Fruit fly (Drosophila melanogaster) whole organism, embryonic: Measurements from ENCODE around the gene CG45066.

Source experiments
- Asciz ChIP-seq: fragments of 200-800 bp; sonication (Bioruptor generic); optimal IDR thresholded peaks from 2 replicates; lab custom pipeline; 2017; ENCODE audit warnings: missing biosample characterization, mild to moderate bottlenecking, missing genetic modification characterization, missing genetic modification reagents
- Blimp-1 ChIP-seq: fragments of 200-800 bp; sonication (Bioruptor generic); optimal IDR thresholded peaks from 3 replicates; lab custom pipeline; 2018; ENCODE audit warnings: missing biosample characterization, missing genetic modification characterization, mild to moderate bottlenecking, moderate library complexity, missing genetic modification reagents
- CG10462 ChIP-seq: fragments of 200-800 bp; sonication (Bioruptor generic); optimal IDR thresholded peaks from 2 replicates; lab custom pipeline; 2016; ENCODE audit warnings: missing biosample characterization, missing genetic modification characterization
- CG11085 ChIP-seq: fragments of 200-800 bp; sonication (Bioruptor generic); IDR thresholded peaks from 2 replicates; pipeline ENCODE4 v1.3.6; 2022; ENCODE audit warnings: missing biosample characterization, missing genetic modification characterization
- CG11456 ChIP-seq: fragments of 200-800 bp; sonication (Bioruptor generic); IDR thresholded peaks from 3 replicates; pipeline ENCODE4 v1.3.6; 2022; ENCODE audit warnings: missing biosample characterization, missing genetic modification characterization
- CG11696 ChIP-seq: fragments of 200-800 bp; sonication (Bioruptor generic); IDR thresholded peaks from 2 replicates; pipeline ENCODE4 v1.3.6; 2022; ENCODE audit warnings: missing biosample characterization, missing genetic modification characterization
- CG12071 ChIP-seq: fragments of 200-800 bp; sonication (Bioruptor generic); optimal IDR thresholded peaks from 3 replicates; lab custom pipeline; 2018; ENCODE audit warnings: missing biosample characterization, mild to moderate bottlenecking, missing genetic modification characterization
- CG12769 ChIP-seq: fragments of 200-800 bp; sonication (Bioruptor generic); optimal IDR thresholded peaks from 2 replicates; lab custom pipeline; 2019; ENCODE audit warnings: missing biosample characterization, mild to moderate bottlenecking, missing genetic modification characterization, moderate library complexity
- CG13624 ChIP-seq: fragments of 200-800 bp; sonication (Bioruptor generic); optimal IDR thresholded peaks from 2 replicates; lab custom pipeline; 2016; ENCODE audit warnings: missing biosample characterization, missing genetic modification characterization
- CG14014 ChIP-seq: fragments of 200-800 bp; sonication (Bioruptor generic); IDR thresholded peaks from 2 replicates; pipeline ENCODE4 v1.3.6; 2022; ENCODE audit warnings: missing biosample characterization, missing genetic modification characterization
- CG14667 ChIP-seq: fragments of 200-800 bp; sonication (Bioruptor generic); IDR thresholded peaks from 2 replicates; pipeline ENCODE4 v1.3.6; 2022; ENCODE audit warnings: missing biosample characterization, missing genetic modification characterization
- CG17186 ChIP-seq: fragments of 200-800 bp; sonication (Bioruptor generic); optimal IDR thresholded peaks from 3 replicates; lab custom pipeline; 2017; ENCODE audit warnings: missing biosample characterization, missing genetic modification reagents, missing genetic modification characterization
- CG17912 ChIP-seq: fragments of 200-800 bp; sonication (Bioruptor generic); optimal IDR thresholded peaks from 2 replicates; lab custom pipeline; 2018; ENCODE audit warnings: missing biosample characterization, mild to moderate bottlenecking, missing genetic modification characterization
- CG18764 ChIP-seq: fragments of 200-800 bp; sonication (Bioruptor generic); optimal IDR thresholded peaks from 3 replicates; lab custom pipeline; 2016; ENCODE audit warnings: missing biosample characterization, missing genetic modification characterization
- CG3065 ChIP-seq: fragments of 200-800 bp; sonication (Bioruptor generic); optimal IDR thresholded peaks from 2 replicates; lab custom pipeline; 2016; ENCODE audit warnings: missing biosample characterization, missing genetic modification characterization
- CG33557 ChIP-seq: fragments of 200-800 bp; sonication (Bioruptor generic); optimal IDR thresholded peaks from 2 replicates; lab custom pipeline; 2019; ENCODE audit warnings: missing biosample characterization, mild to moderate bottlenecking, missing genetic modification characterization, moderate library complexity
- CG34376 ChIP-seq: fragments of 200-800 bp; sonication (Bioruptor generic); optimal IDR thresholded peaks from 2 replicates; lab custom pipeline; 2018; ENCODE audit warnings: missing biosample characterization, mild to moderate bottlenecking, missing genetic modification characterization
- CG4282 ChIP-seq: fragments of 200-800 bp; sonication (Bioruptor generic); optimal IDR thresholded peaks from 2 replicates; lab custom pipeline; 2016; ENCODE audit warnings: missing biosample characterization, missing genetic modification characterization
- CG4360 ChIP-seq: fragments of 200-800 bp; sonication (Bioruptor generic); IDR thresholded peaks from 2 replicates; pipeline ENCODE4 v1.3.6; 2022; ENCODE audit warnings: missing biosample characterization, missing genetic modification characterization
- CG6791 ChIP-seq: fragments of 200-800 bp; sonication (Bioruptor generic); IDR thresholded peaks from 3 replicates; pipeline ENCODE4 v1.3.6; 2022; ENCODE audit warnings: missing biosample characterization, missing genetic modification characterization; ENCODE audit not compliant: partially characterized antibody
- CG7556 ChIP-seq: fragments of 200-800 bp; sonication (Bioruptor generic); optimal IDR thresholded peaks from 2 replicates; lab custom pipeline; 2017; ENCODE audit warnings: missing biosample characterization, mild to moderate bottlenecking, missing genetic modification characterization
- CG9727 ChIP-seq: fragments of 200-800 bp; sonication (Bioruptor generic); optimal IDR thresholded peaks from 3 replicates; lab custom pipeline; 2017; ENCODE audit warnings: missing biosample characterization, mild to moderate bottlenecking, missing genetic modification characterization
- GATAe ChIP-seq: fragments of 200-800 bp; sonication (Bioruptor generic); conservative IDR thresholded peaks from 2 replicates; pipeline ENCODE4 v1.3.6; 2022; ENCODE audit warnings: missing biosample characterization, missing genetic modification characterization
- Hr78 ChIP-seq, 2 experiments: fragments of 200-800 bp in 1 of 2; fragments of >200 bp in 1 of 2; sonication (Bioruptor generic) in 1 of 2; optimal IDR thresholded peaks; 2 replicates each; lab custom pipeline; 2017 to 2019; ENCODE audit warnings: missing biosample characterization in 2 of 2, missing genetic modification characterization in 2 of 2, mild to moderate bottlenecking in 1 of 2, moderate library complexity in 1 of 2
- Lhr ChIP-seq: fragments of 200-800 bp; sonication (Bioruptor generic); optimal IDR thresholded peaks from 3 replicates; lab custom pipeline; 2017; ENCODE audit warnings: mild to moderate bottlenecking, missing biosample characterization, missing genetic modification reagents, missing genetic modification characterization
- Lim3 ChIP-seq: fragments of 200-800 bp; sonication (Bioruptor generic); IDR thresholded peaks from 2 replicates; pipeline ENCODE4 v1.3.6; 2022; ENCODE audit warnings: missing biosample characterization, missing genetic modification characterization
- Mes4 ChIP-seq: fragments of 200-800 bp; sonication (Bioruptor generic); optimal IDR thresholded peaks from 2 replicates; lab custom pipeline; 2016; ENCODE audit warnings: missing biosample characterization, missing genetic modification characterization
- Sox102F ChIP-seq: fragments of 200-800 bp; sonication (Bioruptor generic); optimal IDR thresholded peaks from 2 replicates; lab custom pipeline; 2018; ENCODE audit warnings: missing biosample characterization, mild to moderate bottlenecking, missing genetic modification characterization, moderate library complexity
- Taf1 ChIP-seq: fragments of 200-800 bp; sonication (Bioruptor generic); IDR thresholded peaks from 2 replicates; pipeline ENCODE4 v1.3.6; 2022; ENCODE audit warnings: missing biosample characterization, missing genetic modification characterization
- Usf ChIP-seq: fragments of 200-800 bp; sonication (Bioruptor generic); optimal IDR thresholded peaks from 2 replicates; lab custom pipeline; 2017; ENCODE audit warnings: missing genotype, missing biosample characterization, missing genetic modification characterization
- abd-A ChIP-seq: fragments of 200-800 bp; sonication (Bioruptor generic); optimal IDR thresholded peaks from 3 replicates; lab custom pipeline; 2019; ENCODE audit warnings: missing biosample characterization, mild to moderate bottlenecking, missing genetic modification characterization, moderate library complexity
- amos ChIP-seq: fragments of 200-800 bp; sonication (Bioruptor generic); IDR thresholded peaks from 2 replicates; pipeline ENCODE4 v1.3.6; 2022; ENCODE audit warnings: missing biosample characterization, missing genetic modification characterization; ENCODE audit not compliant: partially characterized antibody
- chinmo ChIP-seq: fragments of 200-800 bp; sonication (Bioruptor generic); IDR thresholded peaks from 4 replicates; pipeline ENCODE4 v1.3.6; 2022; ENCODE audit warnings: missing biosample characterization, missing genetic modification characterization; ENCODE audit not compliant: partially characterized antibody
- fd96Cb ChIP-seq: fragments of 200-800 bp; sonication (Bioruptor generic); optimal IDR thresholded peaks from 2 replicates; lab custom pipeline; 2018; ENCODE audit warnings: missing biosample characterization, mild to moderate bottlenecking, missing genetic modification characterization, moderate library complexity
- gt ChIP-seq: fragments of 200-800 bp; sonication (Bioruptor generic); IDR thresholded peaks from 2 replicates; pipeline ENCODE4 v1.3.6; 2022; ENCODE audit warnings: missing biosample characterization, missing genetic modification characterization
- h ChIP-seq: fragments of >200 bp; optimal IDR thresholded peaks from 2 replicates; lab custom pipeline; 2017
- hb ChIP-seq: fragments of 200-800 bp; sonication (Bioruptor generic); IDR thresholded peaks from 3 replicates; pipeline ENCODE4 v1.3.6; 2022; ENCODE audit warnings: missing biosample characterization, missing genetic modification characterization; ENCODE audit not compliant: partially characterized antibody
- kni ChIP-seq: fragments of 200-800 bp; sonication (Bioruptor generic); optimal IDR thresholded peaks from 3 replicates; lab custom pipeline; 2017; ENCODE audit warnings: mild to moderate bottlenecking, missing biosample characterization, missing genetic modification reagents, missing genetic modification characterization
- maf-S ChIP-seq: fragments of 200-800 bp; sonication (Bioruptor generic); optimal IDR thresholded peaks from 2 replicates; lab custom pipeline; 2016; ENCODE audit warnings: missing biosample characterization, missing genetic modification characterization
- mirr ChIP-seq: fragments of 200-800 bp; sonication (Bioruptor generic); optimal IDR thresholded peaks from 3 replicates; lab custom pipeline; 2018; ENCODE audit warnings: missing biosample characterization, mild to moderate bottlenecking, missing genetic modification characterization
- mld ChIP-seq: fragments of 200-800 bp; sonication (Bioruptor generic); IDR thresholded peaks from 3 replicates; pipeline ENCODE4 v1.3.6; 2022; ENCODE audit warnings: missing biosample characterization, missing genetic modification characterization; ENCODE audit not compliant: partially characterized antibody
- seq ChIP-seq: fragments of 200-800 bp; sonication (Bioruptor generic); IDR thresholded peaks from 2 replicates; pipeline ENCODE4 v1.3.6; 2022; ENCODE audit warnings: missing biosample characterization, missing genetic modification characterization
- vfl ChIP-seq: fragments of 200-800 bp; sonication (Bioruptor generic); optimal IDR thresholded peaks from 2 replicates; lab custom pipeline; 2016; ENCODE audit warnings: missing biosample characterization, missing genetic modification characterization
- vvl ChIP-seq: fragments of 200-800 bp; sonication (Bioruptor generic); IDR thresholded peaks from 2 replicates; pipeline ENCODE4 v1.3.6; 2022; ENCODE audit warnings: missing biosample characterization, missing genetic modification characterization
- zen2 ChIP-seq: fragments of 200-800 bp; sonication (Bioruptor generic); IDR thresholded peaks from 3 replicates; pipeline ENCODE4 v1.3.6; 2022; ENCODE audit warnings: missing biosample characterization, missing genetic modification characterization; ENCODE audit not compliant: partially characterized antibody

The CG45066 gene

DNA sequence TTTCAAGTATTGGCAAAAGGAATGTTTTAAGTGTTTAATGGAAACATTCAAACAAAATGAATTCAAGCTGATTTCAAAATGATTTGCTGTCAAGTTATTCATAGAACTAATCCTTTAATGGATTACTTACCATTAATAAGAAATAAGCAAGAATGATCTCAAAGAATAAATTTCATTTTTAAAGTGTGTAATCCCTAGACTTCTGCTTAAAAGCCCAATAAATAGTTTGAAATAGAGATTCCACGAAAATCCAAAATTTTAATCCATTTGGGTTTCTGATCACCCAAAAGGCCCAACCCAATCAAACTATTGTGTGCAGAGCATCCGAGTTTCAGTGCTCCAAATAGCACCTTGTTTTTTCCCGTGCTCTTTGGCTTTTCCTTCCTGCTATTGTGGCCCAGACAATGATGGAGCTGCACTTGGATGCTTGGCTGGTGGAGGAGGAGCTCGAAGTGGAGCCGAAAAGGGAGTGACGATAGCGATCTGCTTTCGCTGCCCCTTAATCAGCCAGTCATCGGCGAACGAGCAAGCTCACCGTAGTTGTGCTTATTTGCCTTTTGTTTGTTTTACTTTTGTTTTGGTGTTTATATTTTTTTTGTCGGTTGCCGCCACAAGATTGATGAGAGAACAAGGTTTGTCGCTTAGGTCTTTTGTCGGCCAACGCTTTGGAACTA lies 1.5 kb downstream of the CG45066 start (continued):
- TF ChIP-seq amos (GFP tag; lab: Robert Waterston, UW) (no peak), CG9727 (GFP tag; lab: Kevin White, UChicago) (no peak), Asciz (GFP tag; lab: Kevin White, UChicago) (no peak), kni (GFP tag; lab: Kevin White, UChicago) (no peak)
- TF ChIP-seq, all 482 proteins: peak for 5

DNA sequence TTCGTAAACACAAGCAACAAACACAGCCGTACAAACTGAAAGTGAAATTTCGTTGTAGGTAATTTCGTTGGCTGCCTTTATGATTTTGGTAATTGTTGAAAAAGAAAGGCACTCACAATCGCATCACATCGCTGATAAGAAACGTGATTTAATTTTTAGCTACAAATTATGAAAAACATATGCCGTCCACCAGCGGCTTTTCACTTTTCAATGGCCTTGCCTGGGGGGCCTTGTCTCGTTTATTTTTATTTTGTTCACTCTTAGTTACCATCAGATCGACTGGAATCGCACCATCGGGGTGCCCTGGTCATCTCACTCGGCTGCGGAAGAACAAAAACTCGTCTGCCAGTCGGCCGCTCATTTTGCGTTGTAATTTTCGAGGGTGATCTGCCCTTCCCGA lies 2.1 kb downstream of the CG45066 start:
- no peak for TF ChIP-seq CG4360 (GFP tag; lab: Robert Waterston, UW)
- no peak for TF ChIP-seq CG34376 (GFP tag; lab: Kevin White, UChicago)
- no peak for TF ChIP-seq Usf
- no peak for TF ChIP-seq CG17186 (GFP tag; lab: Kevin White, UChicago)
- peak; percentile 87 for TF ChIP-seq Blimp-1

DNA sequence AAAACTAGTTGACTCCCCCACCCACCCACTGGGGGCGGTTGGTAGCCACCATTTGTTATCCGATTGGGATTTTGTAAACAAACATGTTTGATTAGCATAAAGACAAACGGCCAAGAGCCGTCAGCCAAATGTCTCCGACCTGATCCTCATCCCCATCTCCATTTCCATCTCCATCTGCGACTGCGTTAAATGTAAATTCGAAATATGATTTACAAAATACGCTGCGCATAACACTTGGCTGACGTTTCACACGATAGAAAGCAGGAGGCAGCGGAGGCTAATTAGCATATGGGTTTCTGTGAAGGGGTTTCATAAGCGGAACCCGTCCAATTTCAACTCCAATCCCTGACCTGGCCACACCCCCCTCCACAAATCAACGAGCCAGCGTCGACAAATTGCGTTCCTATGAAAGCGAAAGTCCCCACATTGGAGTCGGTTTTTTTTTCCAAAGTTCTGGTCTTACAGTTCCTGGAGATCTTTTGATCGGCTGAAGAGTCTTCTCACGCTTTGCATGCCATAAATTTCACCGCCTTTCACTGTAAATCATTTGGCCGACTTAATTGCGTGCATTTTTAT lies 2.9 kb downstream of the CG45066 start:
- TF ChIP-seq Lhr (GFP tag; lab: Kevin White, UChicago) (no peak), CG3065 (GFP tag; lab: Kevin White, UChicago) (no peak), vvl (peak; percentile 78; the same call in 1 of the 2 replicates), gt (GFP tag; lab: Robert Waterston, UW) (no peak), zen2 (GFP tag; lab: Robert Waterston, UW) (no peak), CG11456 (GFP tag; lab: Robert Waterston, UW) (no peak), abd-A (tag; lab: Kevin White, UChicago) (peak; percentile 69), CG14014 (GFP tag; lab: Robert Waterston, UW) (no peak), mirr (GFP tag; lab: Kevin White, UChicago) (no peak), maf-S (GFP tag; lab: Kevin White, UChicago) (no peak), chinmo (GFP tag; lab: Robert Waterston, UW) (0 out of 4 replicates have a peak, but pooled peaks have one; percentile 42), Blimp-1 (peak; percentile 93), CG6791 (GFP tag; lab: Robert Waterston, UW) (no peak), GATAe (GFP tag; lab: Robert Waterston, UW) (no peak), CG17912 (GFP tag; lab: Kevin White, UChicago) (no peak), CG13624 (GFP tag; lab: Kevin White, UChicago) (no peak), CG4282 (GFP tag; lab: Kevin White, UChicago) (no peak), vfl (GFP tag; lab: Kevin White, UChicago) (no peak), CG14667 (GFP tag; lab: Robert Waterston, UW) (no peak), CG12769 (peak; percentile 39), Sox102F (GFP tag; lab: Kevin White, UChicago) (no peak), fd96Cb (tag; lab: Kevin White, UChicago) (no peak), CG7556 (GFP tag; lab: Kevin White, UChicago) (no peak), CG11696 (GFP tag; lab: Robert Waterston, UW) (no peak), CG11085 (GFP tag; lab: Robert Waterston, UW) (no peak), hb (no peak), Mes4 (no peak), seq (GFP tag; lab: Robert Waterston, UW) (no peak), Taf1 (GFP tag; lab: Robert Waterston, UW) (no peak), CG10462 (GFP tag; lab: Kevin White, UChicago) (no peak), CG33557 (GFP tag; lab: Kevin White, UChicago) (no peak), CG18764 (GFP tag; lab: Kevin White, UChicago) (no peak), mld (no peak), Hr78 (GFP tag; optimal IDR thresholded peaks at IDR 0.05; lab: Kevin White, UChicago) (peak in 1 of 2 experiments; percentile 41), CG12071 (no peak), Lim3 (GFP tag; lab: Robert Waterston, UW) (no peak), h (lab: Kevin White, UChicago) (no peak)
